Fruit fly (Drosophila melanogaster) whole organism, embryonic: Measurements from ENCODE around the gene CG13876.
A peak's percentile ranks its signal among the peaks of the same experiment; 100 is the strongest.

Experiments
- Antp ChIP-seq: fragments of 200-800 bp; sonication (Bioruptor generic); optimal IDR thresholded peaks from 3 replicates; lab custom pipeline; 2016; ENCODE audit warnings: missing biosample characterization, missing genetic modification characterization
- BtbVII ChIP-seq: fragments of 200-800 bp; sonication (Bioruptor generic); optimal IDR thresholded peaks from 3 replicates; lab custom pipeline; 2017; ENCODE audit warnings: missing biosample characterization, mild to moderate bottlenecking, missing genetic modification characterization
- CG10366 ChIP-seq: fragments of 200-800 bp; sonication (Bioruptor generic); IDR thresholded peaks from 2 replicates; pipeline ENCODE4 v1.3.6; 2022; ENCODE audit warnings: missing biosample characterization, missing genetic modification characterization
- CG10959 ChIP-seq: fragments of 200-800 bp; sonication (Bioruptor generic); IDR thresholded peaks from 2 replicates; pipeline ENCODE4 v1.3.6; 2022; ENCODE audit warnings: missing biosample characterization, missing genetic modification characterization
- CG12155 ChIP-seq: fragments of 200-800 bp; sonication (Bioruptor generic); optimal IDR thresholded peaks from 3 replicates; lab custom pipeline; 2016; ENCODE audit warnings: missing biosample characterization, missing genetic modification characterization
- CG13775 ChIP-seq: fragments of 200-800 bp; sonication (Bioruptor generic); optimal IDR thresholded peaks from 3 replicates; lab custom pipeline; 2017; ENCODE audit warnings: missing biosample characterization, mild to moderate bottlenecking, missing genetic modification characterization
- CG15269 ChIP-seq: fragments of 200-800 bp; sonication (Bioruptor generic); optimal IDR thresholded peaks from 2 replicates; lab custom pipeline; 2018; ENCODE audit warnings: missing biosample characterization, mild to moderate bottlenecking, missing genetic modification characterization, moderate library complexity
- CG15479 ChIP-seq: fragments of 200-800 bp; sonication (Bioruptor generic); optimal IDR thresholded peaks from 3 replicates; lab custom pipeline; 2019; ENCODE audit warnings: missing biosample characterization, mild to moderate bottlenecking, missing genetic modification characterization, moderate library complexity
- CG15601 ChIP-seq: fragments of 200-800 bp; sonication (Bioruptor generic); optimal IDR thresholded peaks from 3 replicates; lab custom pipeline; 2019; ENCODE audit warnings: missing biosample characterization, mild to moderate bottlenecking, missing genetic modification characterization, moderate library complexity
- CG16815 ChIP-seq: fragments of 200-800 bp; sonication (Bioruptor generic); optimal IDR thresholded peaks from 3 replicates; lab custom pipeline; 2017; ENCODE audit warnings: missing biosample characterization, mild to moderate bottlenecking, missing genetic modification characterization
- CG16863 ChIP-seq: fragments of 200-800 bp; sonication (Bioruptor generic); optimal IDR thresholded peaks from 3 replicates; lab custom pipeline; 2016; ENCODE audit warnings: missing biosample characterization, missing genetic modification characterization
- CG17359 ChIP-seq: fragments of 200-800 bp; sonication (Bioruptor generic); optimal IDR thresholded peaks from 3 replicates; lab custom pipeline; 2018; ENCODE audit warnings: missing biosample characterization, mild to moderate bottlenecking, missing genetic modification characterization, moderate library complexity
- CG18476 ChIP-seq: fragments of 200-800 bp; sonication (Bioruptor generic); optimal IDR thresholded peaks from 2 replicates; lab custom pipeline; 2016; ENCODE audit warnings: missing biosample characterization, mild to moderate bottlenecking, missing genetic modification characterization
- CG3281 ChIP-seq: fragments of 200-800 bp; sonication (Bioruptor generic); optimal IDR thresholded peaks from 3 replicates; lab custom pipeline; 2017; ENCODE audit warnings: missing biosample characterization, mild to moderate bottlenecking, missing genetic modification characterization
- CG33213 ChIP-seq: fragments of 200-800 bp; sonication (Bioruptor generic); optimal IDR thresholded peaks from 3 replicates; lab custom pipeline; 2016; ENCODE audit warnings: missing biosample characterization, missing genetic modification characterization
- CG3407 ChIP-seq: fragments of 200-800 bp; sonication (Bioruptor generic); optimal IDR thresholded peaks from 2 replicates; lab custom pipeline; 2018; ENCODE audit warnings: missing biosample characterization, mild to moderate bottlenecking, missing genetic modification characterization
- CG34376 ChIP-seq: fragments of 200-800 bp; sonication (Bioruptor generic); optimal IDR thresholded peaks from 2 replicates; lab custom pipeline; 2018; ENCODE audit warnings: missing biosample characterization, mild to moderate bottlenecking, missing genetic modification characterization
- CG3838 ChIP-seq: fragments of 200-800 bp; sonication (Bioruptor generic); optimal IDR thresholded peaks from 3 replicates; lab custom pipeline; 2016; ENCODE audit warnings: missing biosample characterization, missing genetic modification characterization
- CG7786 ChIP-seq: fragments of 200-800 bp; sonication (Bioruptor generic); optimal IDR thresholded peaks from 2 replicates; lab custom pipeline; 2016; ENCODE audit warnings: missing biosample characterization, missing genetic modification characterization
- CkIIα-i1 ChIP-seq: fragments of 200-800 bp; sonication (Bioruptor generic); IDR thresholded peaks from 2 replicates; pipeline ENCODE4 v1.3.6; 2022; ENCODE audit warnings: missing biosample characterization, missing genetic modification characterization
- D ChIP-seq, 2 experiments: fragments of 200-800 bp in 1 of 2; fragments of >200 bp in 1 of 2; sonication (Bioruptor generic) in 1 of 2; optimal IDR thresholded peaks; 2 replicates in 1 of 2; 3 replicates in 1 of 2; lab custom pipeline; 2017; ENCODE audit warnings: mild to moderate bottlenecking in 1 of 2, missing biosample characterization in 1 of 2, missing genetic modification characterization in 1 of 2, missing genetic modification reagents in 1 of 2
- Dref ChIP-seq: fragments of 200-800 bp; sonication (Bioruptor generic); IDR thresholded peaks from 2 replicates; pipeline ENCODE4 v1.3.6; 2022; ENCODE audit warnings: missing biosample characterization, missing genetic modification characterization
- Hr51 ChIP-seq, 2 experiments: fragments of 200-800 bp; sonication (Bioruptor generic); optimal IDR thresholded peaks; 2 replicates in 1 of 2; 3 replicates in 1 of 2; lab custom pipeline; 2016 to 2018; ENCODE audit warnings: missing biosample characterization in 2 of 2, missing genetic modification characterization in 2 of 2, mild to moderate bottlenecking in 1 of 2, moderate library complexity in 1 of 2
- Med ChIP-seq: fragments of 200-800 bp; sonication (Bioruptor generic); peaks from one replicate; lab custom pipeline; 2016; ENCODE audit warnings: missing biosample characterization, missing genetic modification characterization, mild to moderate bottlenecking, inconsistent platforms, moderate library complexity
- NK7.1 ChIP-seq: fragments of 200-800 bp; sonication (Bioruptor generic); optimal IDR thresholded peaks from 3 replicates; lab custom pipeline; 2016; ENCODE audit warnings: missing biosample characterization, missing genetic modification characterization
- Sry-δ ChIP-seq: fragments of 200-800 bp; sonication (Bioruptor generic); optimal IDR thresholded peaks from 2 replicates; lab custom pipeline; 2016; ENCODE audit warnings: missing biosample characterization, missing genetic modification characterization
- Ssrp ChIP-seq: fragments of 200-800 bp; sonication (Bioruptor generic); optimal IDR thresholded peaks from 2 replicates; lab custom pipeline; 2018; ENCODE audit warnings: missing biosample characterization, mild to moderate bottlenecking, missing genetic modification characterization, moderate library complexity
- Usf ChIP-seq: fragments of 200-800 bp; sonication (Bioruptor generic); optimal IDR thresholded peaks from 2 replicates; lab custom pipeline; 2017; ENCODE audit warnings: missing genotype, missing biosample characterization, missing genetic modification characterization
- YL-1 ChIP-seq: fragments of 200-800 bp; sonication (Bioruptor generic); optimal IDR thresholded peaks from 3 replicates; lab custom pipeline; 2017; ENCODE audit warnings: missing biosample characterization, mild to moderate bottlenecking, missing genetic modification characterization
- ase ChIP-seq: fragments of 200-800 bp; sonication (Bioruptor generic); IDR thresholded peaks from 3 replicates; pipeline ENCODE4 v1.3.6; 2022; ENCODE audit warnings: missing biosample characterization, missing genetic modification characterization
- ato ChIP-seq: fragments of 200-800 bp; sonication (Bioruptor generic); IDR thresholded peaks from 2 replicates; pipeline ENCODE4 v1.3.6; 2022; ENCODE audit warnings: missing biosample characterization, missing genetic modification characterization; ENCODE audit not compliant: partially characterized antibody
- bowl ChIP-seq: fragments of 200-800 bp; sonication (Bioruptor generic); IDR thresholded peaks from 2 replicates; pipeline ENCODE4 v1.3.6; 2022; ENCODE audit warnings: missing biosample characterization, missing genetic modification characterization
- chinmo ChIP-seq: fragments of 200-800 bp; sonication (Bioruptor generic); IDR thresholded peaks from 4 replicates; pipeline ENCODE4 v1.3.6; 2022; ENCODE audit warnings: missing biosample characterization, missing genetic modification characterization; ENCODE audit not compliant: partially characterized antibody
- dpn ChIP-seq, 2 experiments: fragments of 200-800 bp; sonication (Bioruptor generic); optimal IDR thresholded peaks; 3 replicates each; lab custom pipeline; 2016; ENCODE audit warnings: missing biosample characterization in 2 of 2, missing genetic modification characterization in 2 of 2
- eve ChIP-seq, 2 experiments: fragments of >200 bp; optimal IDR thresholded peaks; 2 replicates each; lab custom pipeline; 2017; ENCODE audit warnings: missing biosample characterization in 2 of 2, missing genetic modification characterization in 2 of 2
- gcm2 ChIP-seq: fragments of 200-800 bp; sonication (Bioruptor generic); optimal IDR thresholded peaks from 2 replicates; lab custom pipeline; 2016; ENCODE audit warnings: missing biosample characterization, missing genetic modification characterization
- gfzf ChIP-seq: fragments of 200-800 bp; sonication (Bioruptor generic); optimal IDR thresholded peaks from 2 replicates; lab custom pipeline; 2016; ENCODE audit warnings: missing biosample characterization, mild to moderate bottlenecking, missing genetic modification characterization, moderate library complexity
- gro ChIP-seq: fragments of 200-800 bp; sonication (Bioruptor generic); optimal IDR thresholded peaks from 2 replicates; lab custom pipeline; 2016; ENCODE audit warnings: missing biosample characterization, missing genetic modification characterization
- gsb ChIP-seq: fragments of 200-800 bp; sonication (Bioruptor generic); IDR thresholded peaks from 2 replicates; pipeline ENCODE4 v1.3.6; 2022; ENCODE audit warnings: missing biosample characterization, missing genetic modification characterization
- gt ChIP-seq: fragments of 200-800 bp; sonication (Bioruptor generic); IDR thresholded peaks from 2 replicates; pipeline ENCODE4 v1.3.6; 2022; ENCODE audit warnings: missing biosample characterization, missing genetic modification characterization
- ham ChIP-seq: fragments of 200-800 bp; sonication (Bioruptor generic); IDR thresholded peaks from 2 replicates; pipeline ENCODE4 v1.3.6; 2022; ENCODE audit warnings: missing biosample characterization, missing genetic modification characterization
- jing ChIP-seq: fragments of 200-800 bp; sonication (Bioruptor generic); optimal IDR thresholded peaks from 2 replicates; lab custom pipeline; 2018; ENCODE audit warnings: missing biosample characterization, mild to moderate bottlenecking, missing genetic modification characterization
- kah ChIP-seq: fragments of 200-800 bp; sonication (Bioruptor generic); optimal IDR thresholded peaks from 2 replicates; lab custom pipeline; 2018; ENCODE audit warnings: missing biosample characterization, mild to moderate bottlenecking, missing genetic modification characterization
- odd ChIP-seq: fragments of 200-800 bp; sonication (Bioruptor generic); optimal IDR thresholded peaks from 2 replicates; lab custom pipeline; 2017; ENCODE audit warnings: missing biosample characterization, mild to moderate bottlenecking, missing genetic modification characterization
- row ChIP-seq: fragments of 200-800 bp; sonication (Bioruptor generic); IDR thresholded peaks from 3 replicates; pipeline ENCODE4 v1.3.6; 2022; ENCODE audit warnings: missing biosample characterization, missing genetic modification characterization
- tin ChIP-seq: fragments of 200-800 bp; sonication (Bioruptor generic); optimal IDR thresholded peaks from 3 replicates; lab custom pipeline; 2016; ENCODE audit warnings: missing biosample characterization, missing genetic modification characterization
- ttk ChIP-seq: fragments of 200-800 bp; sonication (Bioruptor generic); IDR thresholded peaks from 2 replicates; pipeline ENCODE4 v2.1.2; 2022; ENCODE audit warnings: missing biosample characterization, missing genetic modification characterization
- unpg ChIP-seq: fragments of 200-800 bp; sonication (Bioruptor generic); optimal IDR thresholded peaks from 3 replicates; lab custom pipeline; 2018; ENCODE audit warnings: missing biosample characterization, mild to moderate bottlenecking, missing genetic modification characterization, moderate library complexity

CG13876 gene

DNA sequence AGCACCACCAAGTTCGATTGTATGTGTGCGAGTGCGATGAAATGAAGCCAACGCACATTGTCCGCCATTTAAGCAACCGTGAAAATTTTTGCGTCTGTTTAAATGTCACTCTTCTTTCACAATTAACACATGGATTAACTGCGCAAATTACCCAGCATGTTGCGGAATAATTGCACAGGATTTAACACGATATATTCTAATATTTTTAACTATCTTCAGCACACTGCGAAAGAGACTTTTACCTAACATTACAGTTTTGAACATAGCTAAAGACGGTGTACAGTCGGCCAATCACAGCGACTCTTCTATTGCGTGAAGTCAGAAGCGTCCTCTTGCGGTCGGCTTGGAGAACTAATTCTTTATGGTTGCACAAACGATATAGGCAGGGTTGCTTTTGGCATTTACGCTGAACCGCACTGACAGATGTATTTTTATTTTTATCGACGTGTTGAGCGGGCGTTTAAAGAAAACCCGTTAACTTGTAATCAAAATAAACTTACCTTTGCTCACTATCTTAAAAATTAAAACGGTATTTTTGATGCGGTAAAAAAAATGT, 40.8 kb downstream of the CG13876 start (continued):
- TF ChIP-seq CkIIα-i1 (GFP tag; lab: Robert Waterston, UW) (no peak), CG33213 (peak; percentile 89), Usf (GFP tag; lab: Kevin White, UChicago) (no peak), NK7.1 (GFP tag; lab: Kevin White, UChicago) (peak; percentile 43), CG7786 (GFP tag; lab: Kevin White, UChicago) (peak; percentile 21), jing (GFP tag; lab: Kevin White, UChicago) (no peak), chinmo (GFP tag; lab: Robert Waterston, UW) (0 out of 4 replicates have a peak, but pooled peaks have one; percentile 42), CG34376 (GFP tag; lab: Kevin White, UChicago) (peak; percentile 52), dpn (GFP tag; optimal IDR thresholded peaks at IDR 0.05; lab: Kevin White, UChicago) (peak; percentile 46 to 48), gsb (GFP tag; lab: Robert Waterston, UW) (peak; percentile 45; the same call in 1 of the 2 replicates), Antp (GFP tag; lab: Kevin White, UChicago) (peak; percentile 52), CG10366 (GFP tag; lab: Robert Waterston, UW) (no peak), D (optimal IDR thresholded peaks at IDR 0.05; lab: Kevin White, UChicago) (no peak), D (GFP tag; optimal IDR thresholded peaks at IDR 0.05; lab: Kevin White, UChicago) (no peak), tin (GFP tag; lab: Kevin White, UChicago) (peak; percentile 50), ttk (no peak), gro (GFP tag; lab: Kevin White, UChicago) (peak; percentile 70), CG13775 (GFP tag; lab: Kevin White, UChicago) (peak; percentile 54), ase (peak; percentile 61; the same call in 1 of the 3 replicates), CG3407 (GFP tag; lab: Kevin White, UChicago) (no peak), BtbVII (GFP tag; lab: Kevin White, UChicago) (no peak)

DNA sequence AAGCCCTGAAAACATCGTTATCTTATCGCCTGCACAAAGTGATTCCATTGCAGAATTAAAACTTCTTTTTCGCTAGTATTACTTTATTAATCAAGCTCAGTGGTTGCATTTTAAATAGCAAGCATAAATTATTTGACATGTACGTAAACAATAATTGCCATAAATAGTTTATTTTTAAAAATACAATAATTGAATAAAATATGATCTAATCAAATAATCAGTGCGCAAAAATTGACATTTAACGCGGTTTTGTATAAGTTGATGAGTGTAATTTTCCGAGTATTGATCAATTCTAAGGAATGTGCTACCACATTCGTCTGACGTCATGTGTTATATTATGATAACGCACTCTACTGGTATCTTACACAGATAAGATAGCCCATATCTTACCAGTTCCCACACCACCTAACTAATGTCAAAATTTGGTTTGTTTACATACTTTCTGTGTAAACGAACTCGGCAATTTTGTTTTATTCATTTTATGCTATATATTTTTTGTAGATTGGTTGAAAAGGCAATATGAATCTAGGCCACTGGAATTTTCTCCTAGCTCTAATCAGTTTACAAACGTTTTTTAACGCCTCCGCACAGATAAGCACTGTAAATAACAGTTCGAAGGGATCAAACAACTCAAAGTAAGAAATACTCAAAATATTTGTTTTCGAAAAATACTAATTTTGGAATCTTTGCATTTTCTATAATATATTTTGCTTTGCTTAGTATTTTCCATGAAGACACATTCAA, 41.7 kb downstream of the CG13876 start, which contains the start of gene mthl14:
mthl14 (plus strand) TSS at position 10 of the 744 bp plus-strand sequence.
- no peak for TF ChIP-seq CG10959 (GFP tag; lab: Robert Waterston, UW)
- no peak for TF ChIP-seq CG12155
- no peak for TF ChIP-seq Dref
- TF ChIP-seq Hr51 (GFP tag; optimal IDR thresholded peaks at IDR 0.05; lab: Kevin White, UChicago), result no peak
- TF ChIP-seq Sry-δ, result no peak
- no peak for TF ChIP-seq gt (GFP tag; lab: Robert Waterston, UW)
- no peak for TF ChIP-seq ham (GFP tag; lab: Robert Waterston, UW)
- peak; percentile 53 for TF ChIP-seq gfzf (GFP tag; lab: Kevin White, UChicago)
- peak; percentile 37 for TF ChIP-seq CG17359
- peak; percentile 25 for TF ChIP-seq odd (GFP tag; lab: Kevin White, UChicago)
- no peak for TF ChIP-seq YL-1
- TF ChIP-seq eve (GFP tag; optimal IDR thresholded peaks at IDR 0.05; lab: Kevin White, UChicago), result peak in 1 of 2 experiments; percentile 51
- TF ChIP-seq CG16815, result no peak
- no peak for TF ChIP-seq bowl (GFP tag; lab: Robert Waterston, UW)
- no peak for TF ChIP-seq unpg (GFP tag; lab: Kevin White, UChicago)
- peak; percentile 1 for TF ChIP-seq CG3281 (GFP tag; lab: Kevin White, UChicago)
- TF ChIP-seq CG15479, result peak; percentile 37
- TF ChIP-seq CG3838, result no peak
- no peak for TF ChIP-seq gcm2
- peak; percentile 45 for TF ChIP-seq Med (GFP tag; lab: Kevin White, UChicago)
- no peak for TF ChIP-seq CG18476 (GFP tag; lab: Kevin White, UChicago)
- no peak for TF ChIP-seq ato (GFP tag; lab: Robert Waterston, UW)
- peak; percentile 77 for TF ChIP-seq CG34376 (GFP tag; lab: Kevin White, UChicago)
- TF ChIP-seq CG16863 (GFP tag; lab: Kevin White, UChicago), result no peak
- no peak for TF ChIP-seq Ssrp (tag; lab: Kevin White, UChicago)
- no peak for TF ChIP-seq kah
- TF ChIP-seq CG15601 (tag; lab: Kevin White, UChicago), result peak; percentile 50
- TF ChIP-seq CG15269 (tag; lab: Kevin White, UChicago), result no peak
- TF ChIP-seq row (GFP tag; lab: Robert Waterston, UW), result no peak
